Worm (Caenorhabditis elegans) whole organism, L4 larva: ENCODE data around the gene T13G4.7.
"Not testable (repeated sequence)": the region's sequence is repeated elsewhere in the genome, so short reads cannot be mapped to it uniquely, and the experiment has no call there.

Experiments
- D1046.2 ChIP-seq: fragments of 200-800 bp; sonication (Bioruptor generic); IDR thresholded peaks from 2 replicates; pipeline ENCODE4 v1.3.6; 2022; ENCODE audit warnings: missing genetic modification characterization, missing compliant biosample characterization
- F44E2.7 ChIP-seq: fragments of 200-800 bp; sonication (Bioruptor generic); IDR thresholded peaks from 2 replicates; pipeline ENCODE4 v2.1.2; 2022; ENCODE audit warnings: missing genetic modification characterization, missing compliant biosample characterization
- R02D3.7 ChIP-seq: fragments of 150-350 bp; sonication (generic microtip); optimal IDR thresholded peaks from 3 replicates; lab custom pipeline; 2014; ENCODE audit warnings: missing biosample characterization, missing genetic modification characterization
- Y105C5A.15 ChIP-seq: fragments of 200-800 bp; sonication (Bioruptor generic); IDR thresholded peaks from 2 replicates; pipeline ENCODE4 v1.3.6; 2022; ENCODE audit warnings: missing genetic modification characterization, missing compliant biosample characterization
- aha-1 ChIP-seq: fragments of 150-350 bp; peaks from one replicate; lab custom pipeline; 2014; ENCODE audit warnings: missing biosample characterization, missing genetic modification characterization
- ama-1 ChIP-seq: fragments of 150-350 bp; optimal IDR thresholded peaks from 2 replicates; lab custom pipeline; 2014; ENCODE audit warnings: inconsistent platforms, mixed read lengths
- attf-4 ChIP-seq: sonication (generic microtip); optimal IDR thresholded peaks from 3 replicates; lab custom pipeline; 2017; ENCODE audit warnings: missing biosample characterization, missing genetic modification characterization
- ceh-44 ChIP-seq: fragments of 200-800 bp; sonication (Bioruptor generic); IDR thresholded peaks from 2 replicates; pipeline ENCODE4 v1.3.6; 2022; ENCODE audit warnings: missing genetic modification reagents, missing genetic modification characterization, missing compliant biosample characterization
- ces-1 ChIP-seq: fragments of 150-350 bp; sonication (generic microtip); optimal IDR thresholded peaks from 4 replicates; lab custom pipeline; 2014; ENCODE audit warnings: missing biosample characterization, missing genetic modification reagents, missing genetic modification characterization
- ctbp-1 ChIP-seq: fragments of 200-800 bp; sonication (Bioruptor generic); IDR thresholded peaks from 2 replicates; pipeline ENCODE4 v1.3.6; 2022; ENCODE audit warnings: missing genetic modification reagents, missing genetic modification characterization, missing compliant biosample characterization
- daf-16 ChIP-seq, 3 experiments: sonication (generic microtip); optimal IDR thresholded peaks; 2 replicates each; lab custom pipeline; 2016 to 2017; ENCODE audit warnings: missing genetic modification characterization in 3 of 3, missing genetic modification reagents in 3 of 3, mild to moderate bottlenecking in 2 of 3, missing compliant biosample characterization in 2 of 3, missing biosample characterization in 1 of 3, moderate library complexity in 1 of 3
- dmd-6 ChIP-seq: fragments of 200-800 bp; sonication (Bioruptor generic); IDR thresholded peaks from 2 replicates; pipeline ENCODE4 v1.3.6; 2022; ENCODE audit warnings: missing genetic modification reagents, missing genetic modification characterization, missing compliant biosample characterization
- dve-1 ChIP-seq: sonication (generic microtip); optimal IDR thresholded peaks from 2 replicates; lab custom pipeline; 2017; ENCODE audit warnings: antibody characterized with exemption, mild to moderate bottlenecking, missing genetic modification characterization, missing compliant biosample characterization; ENCODE audit not compliant: insufficient read depth
- egl-43 ChIP-seq: fragments of 200-800 bp; sonication (Bioruptor generic); IDR thresholded peaks from 2 replicates; pipeline ENCODE4 v1.3.6; 2022; ENCODE audit warnings: missing genetic modification reagents, missing genetic modification characterization, missing compliant biosample characterization
- fkh-10 ChIP-seq: fragments of 150-350 bp; optimal IDR thresholded peaks from 2 replicates; lab custom pipeline; 2014; ENCODE audit warnings: missing biosample characterization, missing genetic modification reagents, missing genetic modification characterization
- lin-13 ChIP-seq: fragments of 150-350 bp; optimal IDR thresholded peaks from 2 replicates; lab custom pipeline; 2014; ENCODE audit warnings: missing biosample characterization, missing genetic modification reagents, missing genetic modification characterization
- lin-38 ChIP-seq: fragments of 200-800 bp; sonication (Bioruptor generic); IDR thresholded peaks from 2 replicates; pipeline ENCODE4 v1.3.6; 2022; ENCODE audit warnings: missing genetic modification reagents, missing genetic modification characterization, missing compliant biosample characterization
- lsy-2 ChIP-seq, 2 experiments: fragments of 150-350 bp in 1 of 2; sonication (generic microtip) in 1 of 2; optimal IDR thresholded peaks; 2 replicates each; lab custom pipeline; 2014 to 2017; ENCODE audit warnings: missing biosample characterization in 2 of 2, missing genetic modification characterization in 2 of 2
- mes-2 ChIP-seq: sonication (generic microtip); optimal IDR thresholded peaks from 2 replicates; lab custom pipeline; 2016; ENCODE audit warnings: missing genotype, mild to moderate bottlenecking, missing genetic modification characterization, missing compliant biosample characterization; ENCODE audit not compliant: poor library complexity, severe bottlenecking
- mxl-3 ChIP-seq: fragments of 200-800 bp; sonication (Bioruptor generic); optimal IDR thresholded peaks from 2 replicates; lab custom pipeline; 2018; ENCODE audit warnings: mild to moderate bottlenecking, missing genetic modification characterization, missing compliant biosample characterization
- nhr-10 ChIP-seq: fragments of 150-350 bp; optimal IDR thresholded peaks from 2 replicates; lab custom pipeline; 2014; ENCODE audit warnings: missing biosample characterization, missing genetic modification characterization
- nhr-111 ChIP-seq: fragments of 200-800 bp; sonication (Bioruptor generic); optimal IDR thresholded peaks from 2 replicates; lab custom pipeline; 2018; ENCODE audit warnings: mild to moderate bottlenecking, missing genetic modification characterization, missing compliant biosample characterization
- nhr-76 ChIP-seq: fragments of 150-350 bp; optimal IDR thresholded peaks from 2 replicates; lab custom pipeline; 2014; ENCODE audit warnings: missing biosample characterization, missing genetic modification characterization
- pqm-1 ChIP-seq: sonication (generic microtip); optimal IDR thresholded peaks from 2 replicates; lab custom pipeline; 2017; ENCODE audit warnings: missing biosample characterization, missing genetic modification characterization
- set-16 ChIP-seq: fragments of 200-800 bp; sonication (Bioruptor generic); IDR thresholded peaks from 2 replicates; pipeline ENCODE4 v1.3.6; 2022; ENCODE audit warnings: missing genetic modification reagents, missing genetic modification characterization, missing compliant biosample characterization
- snpc-4 ChIP-seq: fragments of 150-350 bp; optimal IDR thresholded peaks from 2 replicates; lab custom pipeline; 2014; ENCODE audit warnings: missing biosample characterization, missing genetic modification characterization
- spr-1 ChIP-seq: sonication (generic microtip); optimal IDR thresholded peaks from 2 replicates; lab custom pipeline; 2016; ENCODE audit warnings: mild to moderate bottlenecking, missing genetic modification characterization, missing compliant biosample characterization
- unc-62 ChIP-seq, 3 experiments: fragments of 150-350 bp in 1 of 3; sonication (generic microtip); optimal IDR thresholded peaks in 2 of 3; peaks in 1 of 3; 1 replicate in 1 of 3; 2 replicates in 2 of 3; lab custom pipeline; 2014 to 2017; ENCODE audit warnings: missing biosample characterization in 3 of 3, missing genetic modification characterization in 3 of 3, missing genetic modification reagents in 3 of 3, missing genotype in 1 of 3
- zfp-2 ChIP-seq: sonication (generic microtip); optimal IDR thresholded peaks from 2 replicates; lab custom pipeline; 2016; ENCODE audit warnings: mild to moderate bottlenecking, missing genetic modification characterization, missing compliant biosample characterization
- zip-11 ChIP-seq: fragments of 200-800 bp; sonication (Bioruptor generic); IDR thresholded peaks from 2 replicates; pipeline ENCODE4 v1.3.6; 2022; ENCODE audit warnings: missing genetic modification characterization, missing compliant biosample characterization

The T13G4.7 gene

DNA sequence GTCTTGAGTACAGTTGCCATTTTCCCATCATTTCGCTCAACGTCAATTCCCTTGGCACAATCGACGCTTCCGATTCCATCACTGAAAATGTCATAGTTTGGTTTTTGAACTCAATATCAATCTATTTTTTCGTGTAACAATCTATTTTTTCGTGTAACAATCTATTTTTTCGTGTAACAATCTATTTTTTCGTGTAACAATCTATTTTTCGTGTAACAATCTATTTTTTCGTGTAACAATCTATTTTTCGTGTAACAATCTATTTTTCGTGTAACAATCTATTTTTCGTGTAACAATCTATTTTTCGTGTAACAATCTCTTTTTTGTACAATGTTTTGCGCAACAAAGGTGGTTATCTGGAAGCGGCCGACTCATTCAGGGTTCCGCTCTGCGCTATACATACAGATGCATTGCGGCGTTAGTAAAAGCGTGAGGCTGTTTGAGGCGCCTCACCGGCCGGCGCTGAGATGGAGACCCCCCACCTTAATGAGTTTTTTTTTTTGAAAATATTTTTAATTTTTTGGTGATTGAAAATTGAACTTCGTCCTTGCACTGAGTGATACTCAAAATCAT lies 10.7 kb downstream of the T13G4.7 start:
- peak in 1 of 2 experiments; percentile 73 for TF ChIP-seq unc-62 (GFP tag; optimal IDR thresholded peaks at IDR 0.05 in 1 of 2; lab: Kevin White, UChicago)
- not testable (repeated sequence) for TF ChIP-seq unc-62 (tag; optimal IDR thresholded peaks at IDR 0.05; lab: Kevin White, UChicago)

DNA sequence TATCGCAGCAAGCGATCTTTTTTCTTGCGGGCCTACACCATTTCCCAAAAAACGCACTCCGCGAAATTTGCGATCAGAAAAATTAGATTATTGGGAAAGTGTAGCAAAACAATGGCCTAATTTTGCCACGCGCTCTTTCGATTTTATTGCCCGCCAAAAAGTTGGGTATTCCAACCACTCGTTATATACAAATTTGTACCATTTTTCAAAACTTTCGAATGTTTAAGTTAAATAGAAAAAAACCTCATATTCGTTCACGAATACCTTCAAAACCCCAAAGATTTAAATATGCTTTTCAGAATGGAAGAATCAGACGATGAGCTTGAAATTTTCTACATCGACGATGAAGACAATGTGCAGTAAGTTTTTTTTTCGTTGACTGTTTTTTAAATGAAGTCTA lies 13.1 kb downstream of the T13G4.7 start, which contains the start of gene T13G4.1:
TSS of gene T13G4.1 (plus strand) at position 301 of the 400 bp plus-strand sequence.
- TF ChIP-seq ceh-44 (GFP tag; lab: Robert Waterston, UW) (no peak), lsy-2 (tag; optimal IDR thresholded peaks at IDR 0.05; lab: Kevin White, UChicago) (no peak), R02D3.7 (tag; lab: Kevin White, UChicago) (no peak), nhr-76 (no peak), nhr-10 (tag; lab: Kevin White, UChicago) (no peak)

DNA sequence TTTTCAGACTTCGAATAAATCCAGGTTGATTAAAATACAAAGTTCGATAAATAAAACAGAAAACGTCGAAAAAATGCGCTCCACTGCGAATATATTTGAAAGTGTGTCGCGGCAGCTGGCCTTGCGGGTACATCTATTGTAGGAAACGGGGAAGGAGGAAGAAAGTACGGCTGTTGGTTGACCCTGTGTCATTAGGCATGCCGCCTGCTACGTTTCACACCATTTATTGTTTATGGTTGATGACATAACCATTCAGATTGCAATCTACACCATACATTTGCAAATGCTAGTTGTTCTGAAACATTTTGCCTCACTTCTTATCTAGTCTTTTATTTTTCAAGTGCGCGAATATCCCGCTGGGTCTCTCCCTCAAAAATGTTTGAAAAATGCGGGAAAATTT lies 14.3 kb downstream of the T13G4.7 start, which contains the start of gene T13G4.4:
TSS of gene T13G4.4 (minus strand) at position 97 of the 400 bp plus-strand sequence.
- no peak for TF ChIP-seq D1046.2
- peak; percentile 77 for TF ChIP-seq aha-1 (tag; lab: Kevin White, UChicago)

DNA sequence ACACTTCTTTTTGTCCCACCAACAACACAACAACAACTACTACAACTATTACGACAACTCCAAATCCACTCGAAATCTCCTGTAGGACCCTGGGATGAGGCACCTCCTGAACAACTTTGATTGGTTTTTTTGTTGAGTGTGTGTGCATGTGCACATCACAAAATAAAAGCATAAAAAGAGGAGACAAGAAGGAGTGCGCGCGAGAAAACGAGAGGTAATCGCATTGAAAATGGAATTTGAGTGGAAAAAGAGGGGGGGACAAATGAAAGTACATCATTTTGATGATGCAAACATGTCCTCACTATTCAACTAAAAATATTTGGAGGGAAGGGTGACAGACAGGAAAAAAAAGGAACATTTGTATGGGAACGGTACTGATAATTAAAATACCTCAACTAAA lies 20.5 kb downstream of the T13G4.7 start:
- TF ChIP-seq ces-1 (GFP tag; lab: Kevin White, UChicago), result peak; percentile 69
- peak; percentile 69 for TF ChIP-seq fkh-10 (GFP tag; lab: Kevin White, UChicago)
- TF ChIP-seq ctbp-1, result peak; percentile 57; the same call in 1 of the 2 replicates
- no peak for TF ChIP-seq mxl-3
- TF ChIP-seq, all 104 proteins: peak for 3

DNA sequence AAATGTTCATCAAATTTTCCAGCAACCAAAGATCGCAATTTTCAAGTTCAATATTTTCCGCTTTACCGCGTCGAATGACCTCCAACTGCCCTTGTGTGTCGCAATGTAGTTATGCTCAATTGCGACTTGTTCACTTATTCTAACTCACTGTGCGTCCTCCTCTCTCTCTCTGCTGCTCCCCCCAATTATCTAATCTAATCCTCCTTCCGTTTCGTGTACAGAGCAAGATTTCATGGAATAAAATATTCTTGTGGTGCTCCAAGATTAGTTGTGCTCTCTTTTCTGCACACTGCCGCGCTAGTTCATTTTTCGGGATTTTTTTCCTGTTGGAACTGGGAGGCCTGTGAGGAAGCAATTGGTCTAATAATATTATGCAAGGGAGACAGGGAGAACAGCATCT lies 21.9 kb downstream of the T13G4.7 start:
- TF ChIP-seq dmd-6 (GFP tag; lab: Robert Waterston, UW) (no peak), aha-1 (tag; lab: Kevin White, UChicago) (peak; percentile 93)
- TF ChIP-seq, all 104 proteins: peak for 1

DNA sequence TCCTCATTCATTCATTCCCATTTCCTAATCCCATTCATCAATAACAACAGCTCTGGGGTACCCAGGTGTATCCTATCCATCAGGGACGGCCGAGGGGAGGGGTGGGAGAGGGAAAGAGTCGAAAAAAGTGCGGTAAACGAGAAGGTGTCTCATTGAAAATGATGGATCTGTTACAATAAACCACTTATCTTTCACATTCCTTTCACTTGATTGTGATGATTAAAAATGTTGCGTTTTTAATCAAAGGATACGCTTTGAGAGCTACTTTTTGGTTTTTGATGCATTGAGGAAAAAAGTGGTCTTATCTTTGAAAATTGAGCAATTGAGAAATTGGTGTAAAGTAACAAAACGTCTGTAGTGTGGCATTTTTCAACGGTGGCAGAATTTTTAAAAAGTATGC lies 22.7 kb downstream of the T13G4.7 start:
- TF ChIP-seq mes-2 (tag; lab: Kevin White, UChicago) (no peak), dve-1 (tag; lab: Kevin White, UChicago) (no peak), Y105C5A.15 (GFP tag; lab: Robert Waterston, UW) (no peak), pqm-1 (tag; lab: Kevin White, UChicago) (no peak), daf-16 (GFP tag; optimal IDR thresholded peaks at IDR 0.05; lab: Kevin White, UChicago) (peak in 1 of 2 experiments; percentile 27), daf-16 (tag; optimal IDR thresholded peaks at IDR 0.05; lab: Kevin White, UChicago) (no peak), unc-62 (GFP tag; optimal IDR thresholded peaks at IDR 0.05 in 1 of 2; lab: Kevin White, UChicago) (peak in 1 of 2 experiments; percentile 77), unc-62 (tag; optimal IDR thresholded peaks at IDR 0.05; lab: Kevin White, UChicago) (no peak), dmd-6 (GFP tag; lab: Robert Waterston, UW) (no peak)

DNA sequence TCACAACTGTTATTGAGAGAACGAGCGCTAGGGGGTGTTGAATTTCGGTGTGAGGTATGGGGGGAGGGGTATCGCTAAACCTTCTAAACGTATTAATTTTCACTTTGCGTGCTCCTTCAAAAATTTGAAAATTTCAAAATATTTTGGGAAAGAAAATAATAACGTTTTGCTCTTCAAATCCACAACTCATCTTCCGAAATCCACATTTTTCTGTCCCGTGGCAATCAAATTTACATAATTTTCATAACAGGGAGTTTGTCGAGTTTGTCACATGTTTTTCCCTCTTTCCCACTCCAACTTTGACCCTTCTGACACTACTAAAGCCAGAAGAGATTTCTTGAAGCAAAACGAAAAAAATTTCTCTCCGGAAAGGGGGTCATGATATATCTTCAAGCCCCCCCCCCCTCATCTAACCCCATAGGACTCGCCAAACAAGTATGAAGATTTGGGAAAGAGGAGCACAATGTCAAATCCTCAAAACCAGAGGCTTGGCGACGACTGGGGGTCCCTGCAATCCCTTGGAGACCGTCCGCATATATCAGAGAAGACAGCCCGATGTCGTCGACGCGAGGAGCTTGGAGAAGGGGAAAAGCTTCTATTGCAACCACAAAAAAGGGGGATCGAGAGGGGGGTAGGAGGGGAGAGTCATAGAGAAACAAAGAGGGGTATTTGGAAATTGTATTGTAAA lies 24.5 kb downstream of the T13G4.7 start:
- no peak for TF ChIP-seq zfp-2 (tag; lab: Kevin White, UChicago)
- no peak for TF ChIP-seq zip-11 (GFP tag; lab: Robert Waterston, UW)
- TF ChIP-seq ama-1 (lab: Kevin White, UChicago), result no peak
- TF ChIP-seq attf-4, result no peak
- no peak for TF ChIP-seq lin-38 (GFP tag; lab: Robert Waterston, UW)
- no peak for TF ChIP-seq lin-13 (GFP tag; lab: Kevin White, UChicago)
- TF ChIP-seq snpc-4, result no peak
- TF ChIP-seq pqm-1 (tag; lab: Kevin White, UChicago), result no peak
- TF ChIP-seq egl-43, result peak; percentile 55; the same call in 1 of the 2 replicates
- TF ChIP-seq set-16, result peak; percentile 48
- TF ChIP-seq D1046.2, result no peak
- TF ChIP-seq F44E2.7, result no peak
- TF ChIP-seq aha-1 (tag; lab: Kevin White, UChicago), result peak; percentile 24
- TF ChIP-seq nhr-111, result no peak
- no peak for TF ChIP-seq spr-1
